Fruit fly (Drosophila melanogaster): ENCODE measurements around the gene Jwa.

Jwa gene

dm6 chr2L:18676948-18677820 lies 28.3 kb downstream of the Jwa start, which contains the start of the genes Mst36Fa and CG31751 (continued):
- peak; percentile 79 for TF ChIP-seq sob (GFP tag; IDR thresholded peaks at IDR 0.05)
- no peak for TF ChIP-seq Rx (GFP tag; IDR thresholded peaks at IDR 0.05)
- peak; percentile 29 for TF ChIP-seq lilli (GFP tag; optimal IDR thresholded peaks at IDR 0.05)
- TF ChIP-seq cad (GFP tag; optimal IDR thresholded peaks at IDR 0.05): no peak
- peak; percentile 56 for TF ChIP-seq CG5953 (GFP tag; IDR thresholded peaks at IDR 0.05)
- 0 out of 2 replicates have a peak, but pooled peaks have one; percentile 15 for TF ChIP-seq Taf1 (GFP tag; IDR thresholded peaks at IDR 0.05)
- no peak for TF ChIP-seq cas (GFP tag; IDR thresholded peaks at IDR 0.05)
- peak; percentile 71 for TF ChIP-seq scrt (GFP tag; optimal IDR thresholded peaks at IDR 0.05)
- TF ChIP-seq Mrtf (GFP tag; IDR thresholded peaks at IDR 0.05): peak; percentile 29; the same call in 1 of the 3 replicates
- TF ChIP-seq Lim3 (GFP tag; IDR thresholded peaks at IDR 0.05): no peak
- TF ChIP-seq CG33557 (GFP tag; optimal IDR thresholded peaks at IDR 0.05): peak; percentile 36
- peak; percentile 79 for TF ChIP-seq dmrt99B (tag; optimal IDR thresholded peaks at IDR 0.05)
- no peak; the same call in 1 of the 2 replicates for TF ChIP-seq Dref (GFP tag; IDR thresholded peaks at IDR 0.05)
- peak; percentile 28; the same call in 1 of the 3 replicates for TF ChIP-seq tgo (GFP tag; IDR thresholded peaks at IDR 0.05)
- TF ChIP-seq CG11696 (GFP tag; IDR thresholded peaks at IDR 0.05): peak; percentile 55; the same call in 1 of the 2 replicates
- TF ChIP-seq Blimp-1 (GFP tag; optimal IDR thresholded peaks at IDR 0.05): peak; percentile 79
- peak; percentile 47 for TF ChIP-seq Atf-2 (GFP tag; optimal IDR thresholded peaks at IDR 0.05)
- peak; percentile 88 for TF ChIP-seq wek (GFP tag; optimal IDR thresholded peaks at IDR 0.05)
- TF ChIP-seq chinmo (GFP tag; IDR thresholded peaks at IDR 0.05; ENCODE audit: partially characterized antibody): peak; percentile 80; the same call in 2 of the 4 replicates
- peak; percentile 63 for TF ChIP-seq luna (GFP tag; optimal IDR thresholded peaks at IDR 0.05)
- peak; percentile 51 for TF ChIP-seq Xrp1 (GFP tag; IDR thresholded peaks at IDR 0.05)
- peak; percentile 81 for TF ChIP-seq Rfx (GFP tag; IDR thresholded peaks at IDR 0.05)
- TF ChIP-seq Six4 (GFP tag; optimal IDR thresholded peaks at IDR 0.05): peak; percentile 30
- TF ChIP-seq CG8388 (GFP tag; optimal IDR thresholded peaks at IDR 0.05): peak; percentile 11
- TF ChIP-seq ham (GFP tag; IDR thresholded peaks at IDR 0.05): no peak
- peak; percentile 98 for TF ChIP-seq E2f2 (GFP tag; IDR thresholded peaks at IDR 0.05)
- no peak for TF ChIP-seq CG11560 (tag; IDR thresholded peaks at IDR 0.05)
- TF ChIP-seq maf-S (GFP tag; optimal IDR thresholded peaks at IDR 0.05): peak; percentile 75
- peak; percentile 41 for TF ChIP-seq CG18011 (GFP tag; optimal IDR thresholded peaks at IDR 0.05)
- TF ChIP-seq CG17612 (GFP tag; IDR thresholded peaks at IDR 0.05): no peak
- TF ChIP-seq CG10321 (GFP tag; IDR thresholded peaks at IDR 0.05): no peak
- TF ChIP-seq fu2 (GFP tag; optimal IDR thresholded peaks at IDR 0.05): peak; percentile 43
- peak; percentile 45 for TF ChIP-seq CG2712 (tag; optimal IDR thresholded peaks at IDR 0.05)
- TF ChIP-seq trem (tag; optimal IDR thresholded peaks at IDR 0.05): peak; percentile 7
- peak; percentile 90 to 98 for TF ChIP-seq crp (GFP tag; optimal IDR thresholded peaks at IDR 0.05)
- TF ChIP-seq Bdp1 (GFP tag; optimal IDR thresholded peaks at IDR 0.05): peak; percentile 76
- peak; percentile 63; the same call in 1 of the 2 replicates for TF ChIP-seq CG1024 (GFP tag; IDR thresholded peaks at IDR 0.05)
- TF ChIP-seq C15 (GFP tag; IDR thresholded peaks at IDR 0.05): no peak
- peak; percentile 28 for TF ChIP-seq kay (GFP tag; optimal IDR thresholded peaks at IDR 0.05)
- no peak for TF ChIP-seq nom (GFP tag; optimal IDR thresholded peaks at IDR 0.05)
- peak; percentile 71 for TF ChIP-seq sima (GFP tag; optimal IDR thresholded peaks at IDR 0.05)
- peak; percentile 9 for TF ChIP-seq Ssrp (tag; optimal IDR thresholded peaks at IDR 0.05)
- TF ChIP-seq ap (GFP tag; IDR thresholded peaks at IDR 0.05): no peak
- peak; percentile 49; the same call in 1 of the 2 replicates for TF ChIP-seq CkIIα-i1 (GFP tag; IDR thresholded peaks at IDR 0.05)
- peak; percentile 88 for TF ChIP-seq CG7556 (GFP tag; optimal IDR thresholded peaks at IDR 0.05)
- TF ChIP-seq grau (tag; optimal IDR thresholded peaks at IDR 0.05): peak; percentile 51
- TF ChIP-seq CG15514 (GFP tag; optimal IDR thresholded peaks at IDR 0.05): peak; percentile 89
- peak; percentile 88 for TF ChIP-seq pzg (GFP tag; optimal IDR thresholded peaks at IDR 0.05)
- TF ChIP-seq BtbVII (GFP tag; optimal IDR thresholded peaks at IDR 0.05): peak; percentile 88

Data from whole organism, embryonic.